Worm (Caenorhabditis elegans) whole organism, mixed stage, embryonic: ENCODE results near the gene rei-2.

ENCODE experiments used
- M03D4.4 ChIP-seq: sonication (generic microtip); optimal IDR thresholded peaks from 2 replicates; lab custom pipeline; 2017; ENCODE audit warnings: mild to moderate bottlenecking, missing genetic modification characterization, missing compliant biosample characterization
- blmp-1 ChIP-seq: fragments of 150-350 bp; optimal IDR thresholded peaks from 2 replicates; lab custom pipeline; 2014; ENCODE audit warnings: missing biosample characterization, missing genetic modification characterization
- ceh-39 ChIP-seq: fragments of 150-350 bp; optimal IDR thresholded peaks from 2 replicates; lab custom pipeline; 2014; ENCODE audit warnings: missing biosample characterization, missing genetic modification characterization
- ceh-43 ChIP-seq: fragments of 200-800 bp; sonication (Bioruptor generic); optimal IDR thresholded peaks from 2 replicates; lab custom pipeline; 2018; ENCODE audit warnings: mild to moderate bottlenecking, missing genetic modification characterization, moderate library complexity, missing compliant biosample characterization
- ceh-83 ChIP-seq: fragments of 200-800 bp; sonication (Bioruptor generic); optimal IDR thresholded peaks from 2 replicates; lab custom pipeline; 2018; ENCODE audit warnings: mild to moderate bottlenecking, missing genetic modification characterization, missing compliant biosample characterization
- ces-1 ChIP-seq: fragments of 150-350 bp; optimal IDR thresholded peaks from 2 replicates; lab custom pipeline; 2014; ENCODE audit warnings: missing biosample characterization, missing genetic modification reagents, missing genetic modification characterization
- cnd-1 ChIP-seq: fragments of 200-800 bp; sonication (Bioruptor generic); optimal IDR thresholded peaks from 2 replicates; lab custom pipeline; 2018; ENCODE audit warnings: mild to moderate bottlenecking, missing genetic modification characterization, missing compliant biosample characterization
- drap-1 ChIP-seq: fragments of 200-800 bp; sonication (Bioruptor generic); optimal IDR thresholded peaks from 3 replicates; lab custom pipeline; 2018; ENCODE audit warnings: mild to moderate bottlenecking, missing genetic modification characterization, missing compliant biosample characterization
- elt-1 ChIP-seq: sonication (generic microtip); optimal IDR thresholded peaks from 2 replicates; lab custom pipeline; 2017; ENCODE audit warnings: missing genetic modification characterization, mild to moderate bottlenecking, missing compliant biosample characterization, antibody characterized with exemption, moderate library complexity, borderline replicate concordance; ENCODE audit not compliant: insufficient read depth
- elt-3 ChIP-seq: fragments of 150-350 bp; optimal IDR thresholded peaks from 2 replicates; lab custom pipeline; 2014; ENCODE audit warnings: missing biosample characterization, missing genetic modification characterization
- flh-1 ChIP-seq: fragments of 200-800 bp; sonication (Bioruptor generic); optimal IDR thresholded peaks from 2 replicates; lab custom pipeline; 2018; ENCODE audit warnings: mild to moderate bottlenecking, missing genetic modification characterization, moderate library complexity, missing compliant biosample characterization
- ham-2 ChIP-seq: fragments of 200-800 bp; sonication (Bioruptor generic); optimal IDR thresholded peaks from 2 replicates; lab custom pipeline; 2018; ENCODE audit warnings: mild to moderate bottlenecking, missing genetic modification characterization, missing compliant biosample characterization
- hlh-1 ChIP-seq: fragments of 150-350 bp; optimal IDR thresholded peaks from 2 replicates; lab custom pipeline; 2014; ENCODE audit warnings: missing biosample characterization, missing genetic modification reagents, missing genetic modification characterization
- lin-13 ChIP-seq: fragments of 150-350 bp; optimal IDR thresholded peaks from 2 replicates; lab custom pipeline; 2014; ENCODE audit warnings: missing biosample characterization, missing genetic modification characterization
- lsy-2 ChIP-seq: fragments of 150-350 bp; optimal IDR thresholded peaks from 2 replicates; lab custom pipeline; 2014; ENCODE audit warnings: missing biosample characterization, missing genetic modification characterization
- mab-5 ChIP-seq: fragments of 150-350 bp; optimal IDR thresholded peaks from 2 replicates; lab custom pipeline; 2014; ENCODE audit warnings: missing biosample characterization, missing genetic modification characterization
- mep-1 ChIP-seq: fragments of 150-350 bp; optimal IDR thresholded peaks from 2 replicates; lab custom pipeline; 2017; ENCODE audit warnings: missing biosample characterization, missing genetic modification reagents, missing genetic modification characterization, inconsistent platforms
- mls-2 ChIP-seq: sonication (generic microtip); optimal IDR thresholded peaks from 2 replicates; lab custom pipeline; 2016; ENCODE audit warnings: mild to moderate bottlenecking, missing genetic modification characterization, moderate library complexity, missing compliant biosample characterization
- nhr-12 ChIP-seq: fragments of 150-350 bp; optimal IDR thresholded peaks from 2 replicates; lab custom pipeline; 2014; ENCODE audit warnings: missing biosample characterization, missing genetic modification characterization
- nhr-2 ChIP-seq: fragments of 150-350 bp; optimal IDR thresholded peaks from 2 replicates; lab custom pipeline; 2014; ENCODE audit warnings: missing biosample characterization, missing genetic modification characterization
- nhr-28 ChIP-seq: fragments of 150-350 bp; optimal IDR thresholded peaks from 2 replicates; lab custom pipeline; 2014; ENCODE audit warnings: missing biosample characterization, missing genetic modification characterization
- nhr-76 ChIP-seq: sonication (generic microtip); optimal IDR thresholded peaks from 2 replicates; lab custom pipeline; 2017; ENCODE audit warnings: missing biosample characterization, missing genetic modification characterization
- pha-4 ChIP-seq: fragments of 150-350 bp; optimal IDR thresholded peaks from 2 replicates; lab custom pipeline; 2018; ENCODE audit warnings: missing biosample characterization, missing genetic modification reagents, missing genetic modification characterization
- sem-2 ChIP-seq: fragments of 200-800 bp; sonication (Bioruptor generic); optimal IDR thresholded peaks from 2 replicates; lab custom pipeline; 2018; ENCODE audit warnings: mild to moderate bottlenecking, missing genetic modification characterization, missing compliant biosample characterization
- sptf-1 ChIP-seq: sonication (generic microtip); optimal IDR thresholded peaks from 2 replicates; lab custom pipeline; 2017; ENCODE audit warnings: mild to moderate bottlenecking, missing genetic modification characterization, moderate library complexity, missing compliant biosample characterization
- tbx-8 ChIP-seq: fragments of 200-800 bp; sonication (Bioruptor generic); optimal IDR thresholded peaks from 2 replicates; lab custom pipeline; 2018; ENCODE audit warnings: mild to moderate bottlenecking, missing genetic modification characterization, moderate library complexity, missing compliant biosample characterization
- unc-120 ChIP-seq: sonication (generic microtip); optimal IDR thresholded peaks from 2 replicates; lab custom pipeline; 2017; ENCODE audit warnings: missing genetic modification characterization, missing compliant biosample characterization; ENCODE audit not compliant: poor library complexity, severe bottlenecking
- unc-39 ChIP-seq: fragments of 150-350 bp; optimal IDR thresholded peaks from 2 replicates; lab custom pipeline; 2014; ENCODE audit warnings: missing biosample characterization, missing genetic modification characterization
- unc-62 ChIP-seq: fragments of 150-350 bp; optimal IDR thresholded peaks from 2 replicates; lab custom pipeline; 2014; ENCODE audit warnings: missing biosample characterization, missing genetic modification reagents, missing genetic modification characterization
- ztf-11 ChIP-seq: fragments of 150-350 bp; optimal IDR thresholded peaks from 2 replicates; lab custom pipeline; 2014; ENCODE audit warnings: missing biosample characterization, missing genetic modification characterization

The rei-2 gene

DNA sequence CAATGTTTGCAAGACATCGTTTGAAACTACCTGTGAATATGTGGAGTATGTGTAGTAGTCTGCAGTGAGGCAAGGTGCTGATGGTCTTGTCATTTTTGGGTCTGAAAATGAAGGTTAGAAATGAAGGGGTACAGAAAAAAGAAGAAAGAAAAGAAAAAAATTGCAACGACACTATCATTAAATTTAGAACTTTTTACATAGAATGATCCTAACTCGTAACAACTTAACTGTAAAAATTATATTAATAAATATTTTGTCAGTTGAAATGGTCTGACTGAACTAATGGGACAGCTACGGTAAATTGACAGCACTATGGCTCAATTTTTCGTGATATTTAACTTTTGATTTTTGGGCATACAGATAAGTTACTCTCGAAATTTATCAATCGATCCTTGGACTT is 31.4 kb upstream of the rei-2 start, which contains the start of gene C05D9.7:
TSS of gene C05D9.7 (minus strand) at position 101 of the 400 bp plus-strand sequence.
- TF ChIP-seq cnd-1 (tag; lab: Kevin White, UChicago): no peak
- TF ChIP-seq nhr-12 (tag; lab: Kevin White, UChicago): no peak
- TF ChIP-seq nhr-28 (tag; lab: Kevin White, UChicago): no peak
- TF ChIP-seq drap-1: no peak
- TF ChIP-seq lin-13: no peak
- no peak for TF ChIP-seq elt-3 (tag; lab: Kevin White, UChicago)
- no peak for TF ChIP-seq mab-5 (tag; lab: Kevin White, UChicago)
- TF ChIP-seq lsy-2: no peak
- TF ChIP-seq sem-2: no peak
- no peak for TF ChIP-seq tbx-8
- no peak for TF ChIP-seq ceh-43
- TF ChIP-seq nhr-2 (tag; lab: Kevin White, UChicago): no peak
- TF ChIP-seq ceh-39 (tag; lab: Kevin White, UChicago): no peak
- no peak for TF ChIP-seq ham-2 (GFP tag; lab: Kevin White, UChicago)
- TF ChIP-seq ztf-11 (tag; lab: Kevin White, UChicago): no peak
- TF ChIP-seq pha-4 (tag; lab: Kevin White, UChicago): no peak
- TF ChIP-seq mep-1 (tag; lab: Kevin White, UChicago): no peak
- no peak for TF ChIP-seq mls-2 (tag; lab: Kevin White, UChicago)
- TF ChIP-seq unc-39 (tag; lab: Kevin White, UChicago): no peak
- no peak for TF ChIP-seq M03D4.4 (tag; lab: Kevin White, UChicago)

DNA sequence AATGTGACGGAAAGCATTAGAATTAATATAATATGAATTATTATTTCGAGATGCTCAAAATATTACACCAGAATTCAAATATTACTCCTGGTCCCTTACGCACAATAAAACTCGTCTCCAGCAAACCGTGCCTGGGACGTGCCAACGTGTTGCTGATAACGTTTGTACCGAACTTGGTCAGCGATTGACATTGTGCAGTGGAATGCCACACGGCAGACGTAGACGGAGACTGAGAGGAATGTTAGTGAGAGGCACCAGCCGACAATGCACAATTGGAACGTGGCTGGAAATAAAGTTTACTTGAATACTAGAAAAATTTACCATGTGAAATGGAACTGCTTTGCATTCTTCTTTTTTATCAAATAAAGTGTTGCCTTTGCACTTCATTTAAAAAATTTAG is 29.3 kb upstream of the rei-2 start:
- TF ChIP-seq elt-1 (tag; lab: Kevin White, UChicago) (no peak), nhr-2 (tag; lab: Kevin White, UChicago) (no peak), drap-1 (no peak), ceh-83 (no peak), mab-5 (tag; lab: Kevin White, UChicago) (no peak)

- TF ChIP-seq hlh-1: peak; percentile 64
- no peak for TF ChIP-seq blmp-1 (tag; lab: Kevin White, UChicago)
Measured at ce11 chrX:1115207-1115606, 27.3 kb upstream of the rei-2 start.

ce11 chrX:1111603-1112002 is 23.7 kb upstream of the rei-2 start, which contains the start of gene C05D9.3:
Gene C05D9.3, plus strand, starts transcription at chrX:1111903.
- TF ChIP-seq unc-120 (tag; lab: Kevin White, UChicago) (no peak), hlh-1 (no peak)
- TF ChIP-seq, all 35 proteins: peak for 0

DNA sequence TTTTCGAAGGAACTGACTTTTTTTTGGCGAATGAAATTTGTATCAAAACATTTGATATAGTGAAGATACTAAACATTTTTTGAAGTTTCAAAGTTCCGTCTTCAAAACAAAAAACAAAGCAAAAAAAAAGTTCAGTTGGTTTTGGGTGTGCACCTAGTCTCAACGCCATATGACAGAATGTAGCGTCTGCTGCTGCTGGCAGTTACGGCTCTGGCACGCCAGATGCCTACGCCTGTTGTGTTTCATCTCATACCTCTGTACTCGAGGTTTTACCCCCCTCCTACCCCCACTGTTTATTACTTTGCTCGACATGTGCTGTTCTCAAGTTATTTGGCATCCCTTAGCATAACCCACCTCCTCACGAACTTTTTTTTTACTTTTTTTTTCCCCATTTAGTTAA is 22.8 kb upstream of the rei-2 start:
- TF ChIP-seq nhr-28 (tag; lab: Kevin White, UChicago) (no peak), flh-1 (no peak), lin-13 (no peak), unc-120 (tag; lab: Kevin White, UChicago) (peak; percentile 48), hlh-1 (peak; percentile 98), nhr-2 (tag; lab: Kevin White, UChicago) (no peak), sptf-1 (tag; lab: Kevin White, UChicago) (no peak), ces-1 (GFP tag; lab: Kevin White, UChicago) (no peak)
- TF ChIP-seq, all 35 proteins: peak for 2

- no peak for TF ChIP-seq nhr-76 (tag; lab: Kevin White, UChicago)
- TF ChIP-seq lin-13: no peak
- TF ChIP-seq mab-5 (tag; lab: Kevin White, UChicago): no peak
- peak; percentile 92 for TF ChIP-seq hlh-1
- TF ChIP-seq flh-1: no peak
- TF ChIP-seq ceh-39 (tag; lab: Kevin White, UChicago): no peak
- peak; percentile 47 for TF ChIP-seq unc-120 (tag; lab: Kevin White, UChicago)
- peak; percentile 93 for TF ChIP-seq unc-62 (GFP tag; lab: Kevin White, UChicago)
- no peak for TF ChIP-seq pha-4 (tag; lab: Kevin White, UChicago)
Measured at ce11 chrX:1108874-1109273, 20.9 kb upstream of the rei-2 start.
